Worm (Caenorhabditis elegans): ENCODE results near the gene F45E1.1.

The F45E1.1 gene

DNA sequence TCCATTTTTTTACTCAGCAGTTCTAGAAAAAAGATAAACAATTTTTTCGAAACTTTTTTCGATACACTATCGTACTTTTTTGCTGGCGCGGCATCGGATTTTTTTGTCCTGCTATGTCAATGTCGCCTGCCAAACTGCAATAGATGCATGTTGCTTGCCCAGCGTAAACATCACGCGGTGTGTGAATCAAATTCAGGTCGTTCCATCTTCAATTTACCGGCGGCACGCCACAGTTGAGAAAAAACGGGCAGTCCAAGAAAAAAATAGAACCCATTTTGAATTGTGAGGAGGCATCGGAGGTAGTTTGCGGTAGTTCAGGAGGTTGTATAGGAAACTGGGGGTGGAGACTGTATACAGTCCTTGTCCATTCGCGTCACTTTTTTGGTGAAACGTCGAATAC is 15.0 kb downstream of the F45E1.1 start:
- TF ChIP-seq nhr-76 (tag; optimal IDR thresholded peaks at IDR 0.05) (no peak), nhr-237 (tag; optimal IDR thresholded peaks at IDR 0.05) (no peak), ces-1 (GFP tag; optimal IDR thresholded peaks at IDR 0.05) (no peak), drap-1 (GFP tag; optimal IDR thresholded peaks at IDR 0.05) (no peak), unc-62 (GFP tag; optimal IDR thresholded peaks at IDR 0.05) (no peak), elt-1 (tag; optimal IDR thresholded peaks at IDR 0.05; ENCODE audit: borderline replicate concordance, insufficient read depth) (no peak), mls-2 (tag; optimal IDR thresholded peaks at IDR 0.05) (no peak), nhr-28 (tag; optimal IDR thresholded peaks at IDR 0.05) (no peak), nhr-2 (tag; optimal IDR thresholded peaks at IDR 0.05) (no peak), ceh-39 (tag; optimal IDR thresholded peaks at IDR 0.05) (no peak), lsy-2 (tag; optimal IDR thresholded peaks at IDR 0.05) (no peak), ztf-11 (tag; optimal IDR thresholded peaks at IDR 0.05) (no peak), bed-3 (GFP tag; optimal IDR thresholded peaks at IDR 0.05) (no peak), ceh-43 (GFP tag; optimal IDR thresholded peaks at IDR 0.05) (no peak), snpc-4 (tag; optimal IDR thresholded peaks at IDR 0.05) (no peak), blmp-1 (tag; optimal IDR thresholded peaks at IDR 0.05) (no peak), pha-4 (tag; optimal IDR thresholded peaks at IDR 0.05) (no peak), sptf-1 (tag; optimal IDR thresholded peaks at IDR 0.05) (no peak)

DNA sequence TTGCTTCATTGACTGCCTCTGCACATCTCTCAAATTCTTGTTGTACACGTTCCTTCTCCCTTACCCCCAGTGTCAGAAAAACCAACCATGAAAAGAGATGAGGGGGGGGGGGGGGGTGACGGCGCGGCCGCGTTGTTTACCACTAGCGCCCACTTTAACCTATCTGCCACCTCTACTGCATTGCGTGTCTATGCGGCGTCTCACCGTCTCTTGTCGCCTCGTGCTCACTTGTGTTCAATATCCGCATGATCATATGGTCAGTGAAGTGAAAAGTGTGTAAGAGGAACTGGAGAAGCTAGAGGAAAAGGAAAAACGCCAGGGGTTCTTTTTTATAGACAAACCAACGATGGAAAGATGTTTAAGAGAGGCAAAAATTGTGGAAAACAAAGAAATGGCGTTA is 16.2 kb downstream of the F45E1.1 start:
- no peak for TF ChIP-seq elt-1 (tag; optimal IDR thresholded peaks at IDR 0.05; ENCODE audit: borderline replicate concordance, insufficient read depth)
- TF ChIP-seq sptf-1 (tag; optimal IDR thresholded peaks at IDR 0.05): peak; percentile 69
- no peak for TF ChIP-seq mab-5 (tag; optimal IDR thresholded peaks at IDR 0.05)
- peak; percentile 51 for TF ChIP-seq ham-2 (GFP tag; optimal IDR thresholded peaks at IDR 0.05)
- peak; percentile 68 for TF ChIP-seq mls-2 (tag; optimal IDR thresholded peaks at IDR 0.05)
- TF ChIP-seq unc-120 (tag; optimal IDR thresholded peaks at IDR 0.05; ENCODE audit: poor library complexity, severe bottlenecking): peak; percentile 11
- TF ChIP-seq pha-4 (tag; optimal IDR thresholded peaks at IDR 0.05): peak; percentile 81
- no peak for TF ChIP-seq bed-3 (GFP tag; optimal IDR thresholded peaks at IDR 0.05)
- TF ChIP-seq M03D4.4 (tag; optimal IDR thresholded peaks at IDR 0.05): peak; percentile 18
- peak; percentile 6 for TF ChIP-seq unc-62 (GFP tag; optimal IDR thresholded peaks at IDR 0.05)
- no peak for TF ChIP-seq lin-32 (GFP tag; optimal IDR thresholded peaks at IDR 0.05)
- peak; percentile 39 for TF ChIP-seq mep-1 (tag; optimal IDR thresholded peaks at IDR 0.05)
- TF ChIP-seq drap-1 (GFP tag; optimal IDR thresholded peaks at IDR 0.05): peak; percentile 26

DNA sequence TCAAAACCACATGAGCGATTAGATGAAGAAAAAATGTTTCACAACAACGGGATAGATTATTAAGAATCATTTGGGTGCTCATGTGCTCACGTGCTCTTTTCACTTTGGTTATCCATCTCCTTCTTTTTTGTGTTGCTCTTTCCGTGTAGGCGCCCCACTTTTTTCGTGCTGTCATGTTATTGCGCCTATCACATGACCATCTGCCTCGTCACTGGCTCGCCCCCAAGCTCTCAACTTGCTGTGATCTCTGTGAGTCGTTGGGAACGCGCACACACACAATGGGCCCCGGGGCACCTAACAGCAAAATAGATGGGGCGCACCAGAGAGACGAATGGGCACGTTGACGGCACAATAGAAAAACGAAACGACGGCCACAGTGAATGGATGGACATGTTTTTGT is 18.1 kb downstream of the F45E1.1 start:
- TF ChIP-seq unc-120 (tag; optimal IDR thresholded peaks at IDR 0.05; ENCODE audit: poor library complexity, severe bottlenecking) (peak; percentile 9), sptf-1 (tag; optimal IDR thresholded peaks at IDR 0.05) (peak; percentile 24), nhr-2 (tag; optimal IDR thresholded peaks at IDR 0.05) (no peak)

DNA sequence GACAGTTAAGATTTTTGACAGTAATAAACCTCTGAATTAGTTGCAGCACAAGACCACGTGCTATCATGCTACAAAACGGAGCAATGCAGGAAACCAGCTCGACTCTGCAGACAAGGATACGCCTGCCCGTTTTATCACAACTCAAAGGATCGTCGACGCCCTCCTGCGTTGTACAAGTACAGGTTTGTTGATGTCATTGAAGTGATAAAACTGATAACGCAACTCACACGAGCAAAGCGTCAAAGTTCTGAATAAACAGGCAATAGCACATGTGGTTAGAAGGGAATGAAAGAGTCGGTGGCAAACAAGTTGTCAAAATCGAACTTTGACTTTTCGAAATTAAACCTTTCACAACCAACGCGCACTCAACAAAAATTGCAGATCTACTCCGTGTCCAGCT is 19.2 kb downstream of the F45E1.1 start:
- TF ChIP-seq elt-3 (tag; optimal IDR thresholded peaks at IDR 0.05) (no peak), lin-13 (tag; optimal IDR thresholded peaks at IDR 0.05) (no peak), lsy-2 (tag; optimal IDR thresholded peaks at IDR 0.05) (no peak), tbx-8 (GFP tag; optimal IDR thresholded peaks at IDR 0.05) (no peak), mep-1 (tag; optimal IDR thresholded peaks at IDR 0.05) (no peak), ceh-39 (tag; optimal IDR thresholded peaks at IDR 0.05) (no peak), lin-32 (GFP tag; optimal IDR thresholded peaks at IDR 0.05) (no peak), ceh-43 (GFP tag; optimal IDR thresholded peaks at IDR 0.05) (no peak), ces-1 (GFP tag; optimal IDR thresholded peaks at IDR 0.05) (no peak), snpc-4 (tag; optimal IDR thresholded peaks at IDR 0.05) (no peak), nhr-2 (tag; optimal IDR thresholded peaks at IDR 0.05) (no peak)

DNA sequence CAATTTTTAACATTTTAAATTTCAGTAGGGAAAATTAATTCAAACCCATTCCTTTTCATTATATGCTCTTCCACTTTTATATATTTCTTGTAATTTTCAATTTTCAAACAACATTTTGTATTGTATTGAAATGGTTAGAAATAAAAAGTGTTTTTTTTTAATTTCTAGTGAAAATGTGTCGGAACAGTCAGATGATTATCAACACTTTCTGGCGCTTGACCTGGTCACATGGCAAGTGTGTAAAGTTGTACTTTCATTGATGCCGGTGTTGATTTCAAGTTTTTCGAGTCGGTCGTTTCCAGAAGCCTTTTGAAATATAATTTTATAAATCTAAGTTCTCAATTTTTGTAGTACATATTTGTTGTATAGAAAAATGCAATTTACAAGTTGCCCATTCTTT is 23.2 kb downstream of the F45E1.1 start:
- TF ChIP-seq blmp-1 (tag; optimal IDR thresholded peaks at IDR 0.05) (no peak), bed-3 (GFP tag; optimal IDR thresholded peaks at IDR 0.05) (no peak), nhr-237 (tag; optimal IDR thresholded peaks at IDR 0.05) (no peak), nhr-76 (tag; optimal IDR thresholded peaks at IDR 0.05) (no peak), sptf-1 (tag; optimal IDR thresholded peaks at IDR 0.05) (no peak), hlh-1 (tag; optimal IDR thresholded peaks at IDR 0.05) (no peak), pha-4 (tag; optimal IDR thresholded peaks at IDR 0.05) (no peak)

DNA sequence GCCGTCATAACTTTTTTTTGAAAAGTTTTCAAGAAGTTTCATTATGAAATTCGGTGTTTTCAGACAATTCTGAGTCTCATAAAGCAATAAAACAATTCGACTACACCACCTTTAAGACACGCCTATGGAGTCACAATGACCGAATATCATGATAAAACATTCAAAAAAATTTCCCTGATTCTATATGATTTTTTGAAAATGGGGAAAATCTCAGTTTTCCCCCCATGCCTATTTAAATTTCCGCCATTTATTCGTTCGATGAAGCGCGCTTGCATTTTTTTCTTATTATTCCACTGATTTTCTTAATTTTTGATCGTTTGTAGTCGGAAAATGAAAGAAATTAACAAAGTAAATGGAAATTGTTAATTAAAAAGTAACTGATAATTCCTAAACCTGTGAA is 24.0 kb downstream of the F45E1.1 start:
- TF ChIP-seq nhr-12 (tag; optimal IDR thresholded peaks at IDR 0.05) (no peak), nhr-237 (tag; optimal IDR thresholded peaks at IDR 0.05) (no peak), tbx-8 (GFP tag; optimal IDR thresholded peaks at IDR 0.05) (no peak), lsy-2 (tag; optimal IDR thresholded peaks at IDR 0.05) (no peak), mab-5 (tag; optimal IDR thresholded peaks at IDR 0.05) (no peak), drap-1 (GFP tag; optimal IDR thresholded peaks at IDR 0.05) (no peak)

All from whole organism, mixed stage, embryonic.